Fruit fly (Drosophila melanogaster) whole organism, wandering third instar larva: Measurements from ENCODE around the gene moi.

ENCODE experiments used
- Abd-B ChIP-seq: fragments of >200 bp; optimal IDR thresholded peaks from 2 replicates; lab custom pipeline; 2017; ENCODE audit warnings: missing biosample characterization, missing genetic modification characterization
- CG32264 ChIP-seq: fragments of 200-800 bp; sonication (Bioruptor generic); optimal IDR thresholded peaks from 2 replicates; lab custom pipeline; 2016; ENCODE audit warnings: missing biosample characterization, missing genetic modification characterization
- CG9705 ChIP-seq: fragments of 200-800 bp; sonication (Bioruptor generic); optimal IDR thresholded peaks from 2 replicates; lab custom pipeline; 2018; ENCODE audit warnings: missing biosample characterization, mild to moderate bottlenecking, missing genetic modification characterization
- CrebA ChIP-seq: fragments of 200-800 bp; sonication (Bioruptor generic); optimal IDR thresholded peaks from 2 replicates; lab custom pipeline; 2016; ENCODE audit warnings: missing biosample characterization, mild to moderate bottlenecking, missing genetic modification characterization, borderline replicate concordance
- Dfd ChIP-seq: fragments of >200 bp; optimal IDR thresholded peaks from 2 replicates; lab custom pipeline; 2017; ENCODE audit warnings: missing biosample characterization, missing genetic modification characterization
- Dif ChIP-seq: fragments of 200-275, 200-300 bp; sonication (Bioruptor generic); optimal IDR thresholded peaks from 2 replicates; lab custom pipeline; 2018; ENCODE audit warnings: missing biosample characterization, missing genetic modification characterization; ENCODE audit not compliant: partially characterized antibody
- GATAd ChIP-seq: sonication (Bioruptor generic); optimal IDR thresholded peaks from 2 replicates; lab custom pipeline; 2016; ENCODE audit warnings: missing biosample characterization, missing genetic modification characterization
- HLH106 ChIP-seq: fragments of 200-800 bp; optimal IDR thresholded peaks from 3 replicates; lab custom pipeline; 2019; ENCODE audit warnings: missing biosample characterization, mild to moderate bottlenecking, missing genetic modification characterization, moderate library complexity
- Hnf4 ChIP-seq: fragments of 200-800 bp; sonication (Bioruptor generic); optimal IDR thresholded peaks from 2 replicates; lab custom pipeline; 2016; ENCODE audit warnings: missing biosample characterization, mild to moderate bottlenecking, missing genetic modification characterization
- Hr78 ChIP-seq: fragments of >200 bp; optimal IDR thresholded peaks from 2 replicates; lab custom pipeline; 2017; ENCODE audit warnings: missing biosample characterization, missing genetic modification characterization
- Hr83 ChIP-seq: fragments of 200-300 bp; sonication (Bioruptor generic); optimal IDR thresholded peaks from 2 replicates; lab custom pipeline; 2016; ENCODE audit warnings: missing biosample characterization, mild to moderate bottlenecking, missing genetic modification characterization, moderate library complexity; ENCODE audit not compliant: poor library complexity, severe bottlenecking
- Jra ChIP-seq: sonication (Bioruptor generic); optimal IDR thresholded peaks from 2 replicates; lab custom pipeline; 2016; ENCODE audit warnings: missing biosample characterization, missing genetic modification characterization
- Mio ChIP-seq: sonication (Bioruptor generic); optimal IDR thresholded peaks from 2 replicates; lab custom pipeline; 2016; ENCODE audit warnings: missing biosample characterization, missing genetic modification characterization
- Myc ChIP-seq: fragments of >200 bp; optimal IDR thresholded peaks from 2 replicates; lab custom pipeline; 2017
- N ChIP-seq: fragments of >200 bp; optimal IDR thresholded peaks from 2 replicates; lab custom pipeline; 2018; ENCODE audit warnings: missing biosample characterization, missing external identifiers, missing genetic modification characterization
- OdsH ChIP-seq: fragments of 200-800 bp; sonication (Bioruptor generic); optimal IDR thresholded peaks from 2 replicates; lab custom pipeline; 2016; ENCODE audit warnings: missing biosample characterization, mild to moderate bottlenecking, missing genetic modification characterization
- Rel ChIP-seq, 2 experiments: fragments of 200-800 bp; sonication (Bioruptor generic) in 1 of 2; optimal IDR thresholded peaks; 2 replicates in 1 of 2; 3 replicates in 1 of 2; lab custom pipeline; 2016 to 2019; ENCODE audit warnings: mild to moderate bottlenecking in 2 of 2, missing biosample characterization in 2 of 2, missing genetic modification characterization in 2 of 2, moderate library complexity in 1 of 2
- Sp1 ChIP-seq: fragments of 200-800 bp; sonication (Bioruptor generic); optimal IDR thresholded peaks from 3 replicates; lab custom pipeline; 2019; ENCODE audit warnings: missing biosample characterization, mild to moderate bottlenecking, missing genetic modification characterization, moderate library complexity
- Vsx2 ChIP-seq: fragments of 200-300, 225-300 bp; sonication (Bioruptor generic); optimal IDR thresholded peaks from 2 replicates; lab custom pipeline; 2018; ENCODE audit warnings: missing biosample characterization, missing genetic modification characterization; ENCODE audit not compliant: partially characterized antibody
- br ChIP-seq: fragments of 200-800 bp; sonication (Bioruptor generic); optimal IDR thresholded peaks from 2 replicates; lab custom pipeline; 2016; ENCODE audit warnings: missing biosample characterization, missing genetic modification characterization
- brk ChIP-seq: fragments of 200-800 bp; sonication (Bioruptor generic); optimal IDR thresholded peaks from 2 replicates; lab custom pipeline; 2016; ENCODE audit warnings: missing biosample characterization, mild to moderate bottlenecking, missing genetic modification characterization
- dl ChIP-seq, 2 experiments: fragments of 175-275, 200-275 bp in 1 of 2; fragments of 200-275 bp in 1 of 2; sonication (Bioruptor generic); optimal IDR thresholded peaks; lab custom pipeline; 2018; ENCODE audit warnings: mild to moderate bottlenecking in 2 of 2, missing biosample characterization in 2 of 2, missing genetic modification characterization in 2 of 2, moderate library complexity in 2 of 2; ENCODE audit not compliant: partially characterized antibody in 2 of 2, insufficient read depth in 1 of 2
- dmrt93B ChIP-seq: fragments of 200-800 bp; sonication (Bioruptor generic); optimal IDR thresholded peaks from 2 replicates; lab custom pipeline; 2018; ENCODE audit warnings: missing biosample characterization, mild to moderate bottlenecking, missing genetic modification characterization
- dsf ChIP-seq: sonication (Bioruptor generic); optimal IDR thresholded peaks from 2 replicates; lab custom pipeline; 2016; ENCODE audit warnings: missing biosample characterization, missing genetic modification characterization, borderline replicate concordance
- ey ChIP-seq: fragments of 200-800 bp; sonication (Bioruptor generic); optimal IDR thresholded peaks from 2 replicates; lab custom pipeline; 2016; ENCODE audit warnings: missing biosample characterization, missing genetic modification characterization
- foxo ChIP-seq, 2 experiments: fragments of 200-800 bp; sonication (Bioruptor generic); optimal IDR thresholded peaks; 2 replicates in 1 of 2; 3 replicates in 1 of 2; lab custom pipeline; 2016 to 2017; ENCODE audit warnings: missing biosample characterization in 2 of 2, missing genetic modification characterization in 2 of 2
- fru ChIP-seq: fragments of 200-800 bp; sonication (Bioruptor generic); optimal IDR thresholded peaks from 3 replicates; lab custom pipeline; 2016; ENCODE audit warnings: missing biosample characterization, mild to moderate bottlenecking, missing genetic modification characterization
- h ChIP-seq: fragments of 200-800 bp; sonication (Bioruptor generic); optimal IDR thresholded peaks from 3 replicates; lab custom pipeline; 2016; ENCODE audit warnings: missing biosample characterization, mild to moderate bottlenecking, missing genetic modification characterization
- jim ChIP-seq: fragments of 175-275, 200-325 bp; sonication (Bioruptor generic); optimal IDR thresholded peaks from 2 replicates; lab custom pipeline; 2016; ENCODE audit warnings: missing biosample characterization, mild to moderate bottlenecking, missing genetic modification characterization
- lola ChIP-seq: fragments of >200 bp; optimal IDR thresholded peaks from 2 replicates; lab custom pipeline; 2017; ENCODE audit warnings: missing biosample characterization, missing genetic modification characterization
- pan ChIP-seq: fragments of >200 bp; optimal IDR thresholded peaks from 2 replicates; lab custom pipeline; 2017
- psq ChIP-seq: fragments of 200-800 bp; sonication (Bioruptor generic); optimal IDR thresholded peaks from 3 replicates; lab custom pipeline; 2017; ENCODE audit warnings: missing biosample characterization, mild to moderate bottlenecking, missing genetic modification characterization, moderate library complexity
- rgr ChIP-seq: fragments of 200-800 bp; sonication (Bioruptor generic); optimal IDR thresholded peaks from 3 replicates; lab custom pipeline; 2016; ENCODE audit warnings: missing biosample characterization, mild to moderate bottlenecking, missing genetic modification characterization
- sage ChIP-seq: fragments of 200-800 bp; sonication (Bioruptor generic); optimal IDR thresholded peaks from 2 replicates; lab custom pipeline; 2016; ENCODE audit warnings: missing biosample characterization, mild to moderate bottlenecking, missing genetic modification characterization
- sv ChIP-seq: fragments of 200-800 bp; sonication (Bioruptor generic); optimal IDR thresholded peaks from 3 replicates; lab custom pipeline; 2016; ENCODE audit warnings: missing biosample characterization, missing genetic modification characterization
- tai ChIP-seq: sonication (Bioruptor generic); optimal IDR thresholded peaks from 2 replicates; lab custom pipeline; 2016; ENCODE audit warnings: missing biosample characterization, missing genetic modification characterization
- usp ChIP-seq: fragments of >200 bp; optimal IDR thresholded peaks from 2 replicates; lab custom pipeline; 2017; ENCODE audit warnings: missing biosample characterization, missing genetic modification characterization
- woc ChIP-seq: sonication (Bioruptor generic); optimal IDR thresholded peaks from 2 replicates; lab custom pipeline; 2016; ENCODE audit warnings: missing biosample characterization, mild to moderate bottlenecking, missing genetic modification characterization

moi gene

DNA sequence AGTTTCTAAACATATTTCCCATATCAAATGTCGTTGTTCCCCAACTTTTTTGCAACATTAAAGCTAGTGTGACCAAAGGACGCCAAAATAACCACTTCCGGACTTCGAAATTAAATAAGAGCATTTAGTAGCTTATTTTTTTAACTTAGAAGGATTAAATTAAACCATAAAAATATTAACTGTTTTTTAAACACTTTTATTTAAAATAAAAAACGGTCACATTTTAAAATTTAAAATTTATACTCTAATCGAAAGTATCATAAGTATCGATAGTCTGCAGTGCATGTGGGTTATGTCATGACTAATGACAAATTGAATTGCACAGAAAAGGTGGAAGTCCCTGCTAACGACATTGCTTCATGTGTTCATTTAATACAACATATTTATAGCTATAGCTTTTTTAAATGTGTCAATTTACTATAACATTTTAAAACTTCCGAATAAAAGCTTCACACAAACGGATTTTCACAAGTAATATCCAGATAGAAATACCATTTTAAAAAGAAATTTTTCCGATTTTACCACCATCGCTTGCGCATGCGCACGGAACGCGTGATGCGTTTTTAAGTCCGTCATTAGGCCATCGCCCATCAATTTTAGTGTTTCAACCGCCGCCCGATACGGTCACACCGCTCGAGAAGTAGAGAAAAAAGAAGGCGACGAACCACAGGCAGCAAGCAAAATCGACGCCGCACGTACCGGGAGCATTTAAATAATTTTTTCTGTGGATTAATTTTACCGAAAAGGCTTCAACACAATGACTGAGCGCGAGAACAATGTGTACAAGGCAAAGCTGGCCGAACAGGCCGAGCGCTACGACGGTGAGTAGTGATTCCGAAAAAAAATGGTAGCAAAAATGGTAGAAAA lies 13.0 kb upstream of the moi start, which contains the start of the genes CG7156 and 14-3-3epsilon:
CG7156 (minus strand) TSS at position 71 of the 867 bp plus-strand sequence.
14-3-3epsilon (plus strand) TSS at position 443 of the 867 bp plus-strand sequence.
- TF ChIP-seq pan, result no peak
- no peak for TF ChIP-seq sage (GFP tag; lab: Kevin White, UChicago)
- peak; percentile 71 for TF ChIP-seq Dif (GFP tag; lab: Kevin White, UChicago)
- no peak for TF ChIP-seq dl (GFP tag; optimal IDR thresholded peaks at IDR 0.05; lab: Kevin White, UChicago; ENCODE audit: insufficient read depth in 1 of 2, partially characterized antibody in 2 of 2)
- peak in 1 of 2 experiments; percentile 46 for TF ChIP-seq foxo (GFP tag; optimal IDR thresholded peaks at IDR 0.05; lab: Kevin White, UChicago)
- TF ChIP-seq CrebA (GFP tag; lab: Kevin White, UChicago), result no peak
- no peak for TF ChIP-seq CG9705 (GFP tag; lab: Kevin White, UChicago)
- peak; percentile 70 for TF ChIP-seq Myc
- peak; percentile 37 for TF ChIP-seq OdsH
- TF ChIP-seq jim, result peak; percentile 64
- TF ChIP-seq sv (GFP tag; lab: Kevin White, UChicago), result peak; percentile 30
- TF ChIP-seq psq, result no peak
- no peak for TF ChIP-seq dsf (GFP tag; lab: Kevin White, UChicago)
- TF ChIP-seq Hr83 (GFP tag; lab: Kevin White, UChicago), result peak; percentile 22
- peak; percentile 17 for TF ChIP-seq dmrt93B (GFP tag; lab: Kevin White, UChicago)
- TF ChIP-seq Sp1 (GFP tag; lab: Kevin White, UChicago), result peak; percentile 42
- TF ChIP-seq Mio (GFP tag; lab: Kevin White, UChicago), result no peak
- TF ChIP-seq rgr (GFP tag; lab: Kevin White, UChicago), result peak; percentile 5
- no peak for TF ChIP-seq br (GFP tag; lab: Kevin White, UChicago)
- no peak for TF ChIP-seq Dfd (GFP tag; lab: Kevin White, UChicago)
- TF ChIP-seq CG32264 (GFP tag; lab: Kevin White, UChicago), result no peak
- TF ChIP-seq GATAd (GFP tag; lab: Kevin White, UChicago), result no peak
- no peak for TF ChIP-seq brk (GFP tag; lab: Kevin White, UChicago)
- TF ChIP-seq woc (GFP tag; lab: Kevin White, UChicago), result peak; percentile 2
- peak; percentile 25 for TF ChIP-seq HLH106 (tag; lab: Kevin White, UChicago)
- no peak for TF ChIP-seq N
- TF ChIP-seq fru (GFP tag; lab: Kevin White, UChicago), result peak; percentile 28
- TF ChIP-seq Hnf4 (GFP tag; lab: Kevin White, UChicago), result no peak
- TF ChIP-seq ey, result peak; percentile 21
- peak; percentile 39 for TF ChIP-seq Jra (GFP tag; lab: Kevin White, UChicago)
- peak; percentile 87 for TF ChIP-seq Vsx2 (GFP tag; lab: Kevin White, UChicago)
- no peak for TF ChIP-seq Rel (GFP tag; optimal IDR thresholded peaks at IDR 0.05; lab: Kevin White, UChicago)
- peak; percentile 94 for TF ChIP-seq Rel (tag; optimal IDR thresholded peaks at IDR 0.05; lab: Kevin White, UChicago)
- TF ChIP-seq Hr78 (GFP tag; lab: Kevin White, UChicago), result no peak
- no peak for TF ChIP-seq Abd-B (GFP tag; lab: Kevin White, UChicago)
- no peak for TF ChIP-seq usp (GFP tag; lab: Kevin White, UChicago)
- TF ChIP-seq lola (GFP tag; lab: Kevin White, UChicago), result no peak
- TF ChIP-seq tai, result no peak
- TF ChIP-seq h (GFP tag; lab: Kevin White, UChicago), result peak; percentile 29

DNA sequence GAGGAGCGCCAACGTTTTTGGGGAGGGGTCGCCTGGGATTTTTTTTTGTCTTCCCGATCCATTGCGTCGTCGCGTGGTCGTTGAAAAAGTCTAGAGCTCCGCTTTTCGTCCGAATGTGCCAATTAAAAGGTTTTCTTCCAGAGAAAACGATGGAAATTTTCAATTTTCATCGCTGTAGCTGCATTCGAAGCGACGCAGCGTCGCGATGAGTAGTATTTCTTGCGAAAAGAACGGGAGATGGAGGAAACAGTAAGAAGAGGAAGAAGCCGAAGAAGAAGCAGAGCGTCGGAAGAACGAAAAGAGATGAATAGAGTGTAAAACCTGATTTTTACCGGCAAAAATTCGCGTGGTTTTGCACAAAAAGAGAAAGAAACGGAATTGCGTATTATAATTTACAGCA lies 12.3 kb upstream of the moi start:
- peak; percentile 84 for TF ChIP-seq psq
- TF ChIP-seq rgr (GFP tag; lab: Kevin White, UChicago), result no peak
- no peak for TF ChIP-seq Abd-B (GFP tag; lab: Kevin White, UChicago)
- no peak for TF ChIP-seq CG9705 (GFP tag; lab: Kevin White, UChicago)
- peak; percentile 27 for TF ChIP-seq Dif (GFP tag; lab: Kevin White, UChicago)
- no peak for TF ChIP-seq brk (GFP tag; lab: Kevin White, UChicago)
- no peak for TF ChIP-seq br (GFP tag; lab: Kevin White, UChicago)
